Fruit fly (Drosophila melanogaster) whole organism, embryonic: ENCODE data around the gene Gmppb.
A peak's percentile ranks its signal among the peaks of the same experiment; 100 is the strongest.

Experiments
- Abd-B ChIP-seq: fragments of 200-800 bp; sonication (Bioruptor generic); optimal IDR thresholded peaks from 2 replicates; lab custom pipeline; 2018; ENCODE audit warnings: missing biosample characterization, mild to moderate bottlenecking, missing genetic modification characterization, moderate library complexity
- Atf3 ChIP-seq: fragments of 200-800 bp; sonication (Bioruptor generic); optimal IDR thresholded peaks from 3 replicates; lab custom pipeline; 2016; ENCODE audit warnings: missing biosample characterization, missing genetic modification characterization
- CG10147 ChIP-seq: fragments of 200-800 bp; sonication (Bioruptor generic); optimal IDR thresholded peaks from 2 replicates; lab custom pipeline; 2019; ENCODE audit warnings: missing biosample characterization, mild to moderate bottlenecking, missing genetic modification characterization, moderate library complexity
- CG10321 ChIP-seq: fragments of 200-800 bp; sonication (Bioruptor generic); IDR thresholded peaks from 2 replicates; pipeline ENCODE4 v1.3.6; 2022; ENCODE audit warnings: missing biosample characterization, missing genetic modification characterization
- CG10543 ChIP-seq: fragments of 200-800 bp; sonication (Bioruptor generic); optimal IDR thresholded peaks from 3 replicates; lab custom pipeline; 2017; ENCODE audit warnings: missing biosample characterization, mild to moderate bottlenecking, missing genetic modification characterization, moderate library complexity
- CG10565 ChIP-seq: fragments of 200-800 bp; sonication (Bioruptor generic); optimal IDR thresholded peaks from 3 replicates; lab custom pipeline; 2016; ENCODE audit warnings: missing biosample characterization, mild to moderate bottlenecking, missing genetic modification characterization
- CG13296 ChIP-seq: fragments of 200-800 bp; sonication (Bioruptor generic); optimal IDR thresholded peaks from 3 replicates; lab custom pipeline; 2018; ENCODE audit warnings: missing biosample characterization, mild to moderate bottlenecking, missing genetic modification characterization
- CG1832 ChIP-seq: fragments of 200-800 bp; sonication (Bioruptor generic); optimal IDR thresholded peaks from 2 replicates; lab custom pipeline; 2017; ENCODE audit warnings: missing biosample characterization, mild to moderate bottlenecking, missing genetic modification characterization, inconsistent platforms
- CG2116 ChIP-seq: fragments of 200-800 bp; sonication (Bioruptor generic); optimal IDR thresholded peaks from 3 replicates; lab custom pipeline; 2018; ENCODE audit warnings: missing biosample characterization, mild to moderate bottlenecking, missing genetic modification characterization
- CG2129 ChIP-seq: fragments of 200-800 bp; sonication (Bioruptor generic); IDR thresholded peaks from 2 replicates; pipeline ENCODE4 v1.3.6; 2022; ENCODE audit warnings: missing biosample characterization, missing genetic modification characterization; ENCODE audit not compliant: partially characterized antibody
- CG7963 ChIP-seq: fragments of 200-800 bp; sonication (Bioruptor generic); IDR thresholded peaks from 3 replicates; pipeline ENCODE4 v1.3.6; 2022; ENCODE audit warnings: missing biosample characterization, missing genetic modification characterization; ENCODE audit not compliant: partially characterized antibody
- CG9876 ChIP-seq: fragments of 200-800 bp; sonication (Bioruptor generic); optimal IDR thresholded peaks from 2 replicates; lab custom pipeline; 2016; ENCODE audit warnings: missing biosample characterization, missing genetic modification characterization
- Dbx ChIP-seq: fragments of 200-800 bp; sonication (Bioruptor generic); IDR thresholded peaks from 3 replicates; pipeline ENCODE4 v1.3.6; 2022; ENCODE audit warnings: missing biosample characterization, missing genetic modification characterization
- Doc2 ChIP-seq: fragments of 200-800 bp; sonication (Bioruptor generic); IDR thresholded peaks from 2 replicates; pipeline ENCODE4 v1.3.6; 2022; ENCODE audit warnings: missing biosample characterization, missing genetic modification characterization
- Doc3 ChIP-seq: fragments of 200-800 bp; sonication (Bioruptor generic); IDR thresholded peaks from 3 replicates; pipeline ENCODE4 v1.3.6; 2022; ENCODE audit warnings: missing biosample characterization, missing genetic modification characterization; ENCODE audit not compliant: partially characterized antibody
- Dp ChIP-seq: fragments of 200-800 bp; sonication (Bioruptor generic); optimal IDR thresholded peaks from 2 replicates; lab custom pipeline; 2018; ENCODE audit warnings: missing biosample characterization, mild to moderate bottlenecking, missing genetic modification characterization, moderate library complexity
- E2f1 ChIP-seq: fragments of 200-800 bp; sonication (Bioruptor generic); IDR thresholded peaks from 2 replicates; pipeline ENCODE4 v1.3.6; 2022; ENCODE audit warnings: missing biosample characterization, missing genetic modification characterization
- Ets97D ChIP-seq: fragments of 200-800 bp; sonication (Bioruptor generic); optimal IDR thresholded peaks from 3 replicates; lab custom pipeline; 2016; ENCODE audit warnings: missing biosample characterization, missing genetic modification characterization
- HLH3B ChIP-seq: fragments of 200-800 bp; sonication (Bioruptor generic); IDR thresholded peaks from 2 replicates; pipeline ENCODE4 v1.3.6; 2022; ENCODE audit warnings: missing biosample characterization, missing genetic modification characterization
- HLH54F ChIP-seq: fragments of 200-800 bp; sonication (Bioruptor generic); optimal IDR thresholded peaks from 3 replicates; lab custom pipeline; 2016; ENCODE audit warnings: missing biosample characterization, missing genetic modification characterization
- Hey ChIP-seq: fragments of 200-800 bp; sonication (Bioruptor generic); optimal IDR thresholded peaks from 3 replicates; lab custom pipeline; 2018; ENCODE audit warnings: missing biosample characterization, mild to moderate bottlenecking, missing genetic modification characterization
- Hmx ChIP-seq: fragments of 200-800 bp; sonication (Bioruptor generic); optimal IDR thresholded peaks from 2 replicates; lab custom pipeline; 2016; ENCODE audit warnings: missing biosample characterization, missing genetic modification characterization
- Lpt ChIP-seq: fragments of >200 bp; optimal IDR thresholded peaks from 2 replicates; lab custom pipeline; 2018; ENCODE audit warnings: missing biosample characterization, missing genetic modification characterization
- Nf-YC ChIP-seq: fragments of 200-800 bp; optimal IDR thresholded peaks from 3 replicates; lab custom pipeline; 2019; ENCODE audit warnings: missing biosample characterization, mild to moderate bottlenecking, missing genetic modification characterization, moderate library complexity
- Ptx1 ChIP-seq: fragments of 200-800 bp; sonication (Bioruptor generic); IDR thresholded peaks from 2 replicates; pipeline ENCODE4 v1.3.6; 2022; ENCODE audit warnings: missing biosample characterization, missing genetic modification characterization
- Sox102F ChIP-seq: fragments of 200-800 bp; sonication (Bioruptor generic); optimal IDR thresholded peaks from 2 replicates; lab custom pipeline; 2018; ENCODE audit warnings: missing biosample characterization, mild to moderate bottlenecking, missing genetic modification characterization, moderate library complexity
- Spps ChIP-seq: fragments of 200-800 bp; sonication (Bioruptor generic); optimal IDR thresholded peaks from 2 replicates; lab custom pipeline; 2018; ENCODE audit warnings: missing biosample characterization, mild to moderate bottlenecking, missing genetic modification characterization
- Sry-β ChIP-seq: fragments of 200-800 bp; sonication (Bioruptor generic); optimal IDR thresholded peaks from 2 replicates; lab custom pipeline; 2018; ENCODE audit warnings: missing biosample characterization, mild to moderate bottlenecking, missing genetic modification characterization, moderate library complexity
- Trl ChIP-seq, 3 experiments: fragments of >200 bp in 2 of 3; fragments of 200-800 bp in 1 of 3; sonication (Bioruptor generic) in 1 of 3; optimal IDR thresholded peaks; 2 replicates in 1 of 3; 3 replicates in 2 of 3; lab custom pipeline; 2016 to 2017; ENCODE audit warnings: missing biosample characterization in 1 of 3, missing genetic modification characterization in 1 of 3
- YL-1 ChIP-seq: fragments of 200-800 bp; sonication (Bioruptor generic); optimal IDR thresholded peaks from 3 replicates; lab custom pipeline; 2017; ENCODE audit warnings: missing biosample characterization, mild to moderate bottlenecking, missing genetic modification characterization
- ase ChIP-seq: fragments of 200-800 bp; sonication (Bioruptor generic); IDR thresholded peaks from 3 replicates; pipeline ENCODE4 v1.3.6; 2022; ENCODE audit warnings: missing biosample characterization, missing genetic modification characterization
- bab2 ChIP-seq: fragments of 200-800 bp; sonication (Bioruptor generic); optimal IDR thresholded peaks from 2 replicates; lab custom pipeline; 2016; ENCODE audit warnings: missing biosample characterization, missing genetic modification characterization
- corto ChIP-seq: fragments of 200-800 bp; sonication (Bioruptor generic); optimal IDR thresholded peaks from 2 replicates; lab custom pipeline; 2016; ENCODE audit warnings: missing biosample characterization, mild to moderate bottlenecking, missing genetic modification characterization, moderate library complexity
- crp ChIP-seq, 2 experiments: fragments of 200-800 bp; sonication (Bioruptor generic); optimal IDR thresholded peaks; 2 replicates in 1 of 2; 3 replicates in 1 of 2; lab custom pipeline; 2017; ENCODE audit warnings: missing biosample characterization in 2 of 2, missing genetic modification characterization in 2 of 2, mild to moderate bottlenecking in 1 of 2, moderate library complexity in 1 of 2
- dimm ChIP-seq: fragments of 200-800 bp; sonication (Bioruptor generic); IDR thresholded peaks from 2 replicates; pipeline ENCODE4 v1.3.6; 2022; ENCODE audit warnings: missing biosample characterization, missing genetic modification characterization
- exex ChIP-seq: fragments of 200-800 bp; sonication (Bioruptor generic); optimal IDR thresholded peaks from 4 replicates; lab custom pipeline; 2018; ENCODE audit warnings: missing biosample characterization, mild to moderate bottlenecking, missing genetic modification characterization, moderate library complexity
- gt ChIP-seq: fragments of 200-800 bp; sonication (Bioruptor generic); IDR thresholded peaks from 2 replicates; pipeline ENCODE4 v1.3.6; 2022; ENCODE audit warnings: missing biosample characterization, missing genetic modification characterization
- h ChIP-seq: fragments of >200 bp; optimal IDR thresholded peaks from 2 replicates; lab custom pipeline; 2017
- hb ChIP-seq: fragments of 200-800 bp; sonication (Bioruptor generic); IDR thresholded peaks from 3 replicates; pipeline ENCODE4 v1.3.6; 2022; ENCODE audit warnings: missing biosample characterization, missing genetic modification characterization; ENCODE audit not compliant: partially characterized antibody
- hbn ChIP-seq: fragments of 200-800 bp; sonication (Bioruptor generic); IDR thresholded peaks from 2 replicates; pipeline ENCODE4 v1.3.6; 2022; ENCODE audit warnings: missing biosample characterization, missing genetic modification characterization; ENCODE audit not compliant: partially characterized antibody
- inv ChIP-seq: fragments of 200-800 bp; sonication (Bioruptor generic); IDR thresholded peaks from 2 replicates; pipeline ENCODE4 v1.3.6; 2022; ENCODE audit warnings: missing biosample characterization, missing genetic modification characterization; ENCODE audit not compliant: partially characterized antibody
- knrl ChIP-seq: fragments of 200-800 bp; sonication (Bioruptor generic); IDR thresholded peaks from 3 replicates; pipeline ENCODE4 v1.3.6; 2022; ENCODE audit warnings: missing biosample characterization, missing genetic modification characterization; ENCODE audit not compliant: partially characterized antibody
- lmd ChIP-seq: fragments of 200-800 bp; sonication (Bioruptor generic); IDR thresholded peaks from 2 replicates; pipeline ENCODE4 v1.3.6; 2022; ENCODE audit warnings: missing biosample characterization, missing genetic modification characterization
- lov ChIP-seq, 2 experiments: fragments of 200-800 bp in 1 of 2; fragments of >200 bp in 1 of 2; sonication (Bioruptor generic) in 1 of 2; IDR thresholded peaks in 1 of 2; optimal IDR thresholded peaks in 1 of 2; 2 replicates in 1 of 2; 3 replicates in 1 of 2; pipeline versions ENCODE4 v1.3.6 to Lab custom; 2017 to 2022; ENCODE audit warnings: missing biosample characterization in 1 of 2, missing genetic modification characterization in 1 of 2
- rib ChIP-seq: fragments of 200-800 bp; sonication (Bioruptor generic); IDR thresholded peaks from 2 replicates; pipeline ENCODE4 v1.3.6; 2022; ENCODE audit warnings: missing biosample characterization, missing genetic modification characterization
- stwl ChIP-seq: fragments of 200-800 bp; sonication (Bioruptor generic); optimal IDR thresholded peaks from 3 replicates; lab custom pipeline; 2018; ENCODE audit warnings: missing biosample characterization, mild to moderate bottlenecking, missing genetic modification characterization, moderate library complexity
- tll ChIP-seq, 2 experiments: fragments of 200-800 bp in 1 of 2; fragments of >200 bp in 1 of 2; sonication (Bioruptor generic) in 1 of 2; optimal IDR thresholded peaks; 2 replicates each; lab custom pipeline; 2017 to 2019; ENCODE audit warnings: missing biosample characterization in 2 of 2, missing genetic modification characterization in 2 of 2, mild to moderate bottlenecking in 1 of 2, moderate library complexity in 1 of 2
- unpg ChIP-seq: fragments of 200-800 bp; sonication (Bioruptor generic); optimal IDR thresholded peaks from 3 replicates; lab custom pipeline; 2018; ENCODE audit warnings: missing biosample characterization, mild to moderate bottlenecking, missing genetic modification characterization, moderate library complexity
- zfh1 ChIP-seq: fragments of 200-800 bp; sonication (Bioruptor generic); IDR thresholded peaks from 3 replicates; pipeline ENCODE4 v1.3.6; 2022; ENCODE audit warnings: missing biosample characterization, missing genetic modification characterization

The Gmppb gene

DNA sequence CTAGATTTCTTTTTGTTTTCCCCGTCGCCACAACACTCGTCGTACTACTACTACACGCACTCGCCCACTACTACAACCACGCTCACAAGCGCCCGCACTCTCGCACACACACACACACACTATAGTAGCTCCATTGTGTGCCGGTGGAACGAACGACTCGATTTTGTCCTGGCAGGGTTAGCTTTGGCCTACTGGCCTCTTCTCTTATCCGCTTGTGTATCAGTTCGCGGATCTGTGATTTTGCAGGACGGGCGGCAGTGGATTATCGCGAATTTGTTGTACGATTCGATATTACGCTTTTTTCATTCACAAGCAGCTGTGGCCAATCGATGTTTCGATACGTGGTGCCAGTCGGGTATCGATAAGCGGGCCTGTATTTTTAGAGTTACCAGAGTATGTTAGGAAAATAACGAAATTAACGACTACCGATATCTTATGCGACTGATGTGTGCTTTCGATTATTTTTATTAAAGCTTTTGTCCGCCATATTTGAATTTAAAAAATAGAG lies 9.9 kb downstream of the Gmppb start, which contains the start of gene CG14657 (continued):
- TF ChIP-seq Abd-B (GFP tag; lab: Kevin White, UChicago) (no peak), CG7963 (GFP tag; lab: Robert Waterston, UW) (peak; percentile 80), Dp (GFP tag; lab: Kevin White, UChicago) (peak; percentile 94), stwl (tag; lab: Kevin White, UChicago) (peak; percentile 94), Sox102F (no peak), unpg (GFP tag; lab: Kevin White, UChicago) (no peak), CG2116 (GFP tag; lab: Kevin White, UChicago) (peak; percentile 88), HLH3B (GFP tag; lab: Robert Waterston, UW) (no peak), CG10543 (peak; percentile 21), CG10565 (GFP tag; lab: Kevin White, UChicago) (no peak), ase (GFP tag; lab: Robert Waterston, UW) (no peak), knrl (GFP tag; lab: Robert Waterston, UW) (peak; percentile 86), Doc3 (GFP tag; lab: Robert Waterston, UW) (peak; percentile 89), hbn (GFP tag; lab: Robert Waterston, UW) (peak; percentile 94), lov (optimal IDR thresholded peaks at IDR 0.05; lab: Kevin White, UChicago) (no peak), lov (GFP tag; IDR thresholded peaks at IDR 0.05; lab: Robert Waterston, UW) (no peak), rib (GFP tag; lab: Robert Waterston, UW) (no peak), CG10321 (GFP tag; lab: Robert Waterston, UW) (no peak), YL-1 (GFP tag; lab: Kevin White, UChicago) (peak; percentile 86), zfh1 (GFP tag; lab: Robert Waterston, UW) (no peak), CG9876 (GFP tag; lab: Kevin White, UChicago) (no peak), Sry-β (GFP tag; lab: Kevin White, UChicago) (no peak), CG1832 (GFP tag; lab: Kevin White, UChicago) (no peak), bab2 (GFP tag; lab: Kevin White, UChicago) (no peak), Ptx1 (GFP tag; lab: Robert Waterston, UW) (no peak), exex (tag; lab: Kevin White, UChicago) (peak; percentile 21), Doc2 (GFP tag; lab: Robert Waterston, UW) (no peak), E2f1 (GFP tag; lab: Robert Waterston, UW) (no peak), inv (GFP tag; lab: Robert Waterston, UW) (peak; percentile 87), Trl (optimal IDR thresholded peaks at IDR 0.05; lab: Kevin White, UChicago) (peak in 1 of 2 experiments; percentile 29), Trl (GFP tag; optimal IDR thresholded peaks at IDR 0.05; lab: Kevin White, UChicago) (no peak), hb (GFP tag; lab: Robert Waterston, UW) (peak; percentile 85), Hey (no peak), Atf3 (no peak), corto (GFP tag; lab: Kevin White, UChicago) (no peak), lmd (GFP tag; lab: Robert Waterston, UW) (no peak), CG13296 (no peak), dimm (GFP tag; lab: Robert Waterston, UW) (no peak), Spps (no peak), Ets97D (GFP tag; lab: Kevin White, UChicago) (peak; percentile 73), Dbx (GFP tag; lab: Robert Waterston, UW) (no peak), Hmx (no peak), tll (GFP tag; optimal IDR thresholded peaks at IDR 0.05; lab: Kevin White, UChicago) (no peak), Lpt (no peak), CG10147 (GFP tag; lab: Kevin White, UChicago) (peak; percentile 39), Nf-YC (tag; lab: Kevin White, UChicago) (peak; percentile 47), HLH54F (GFP tag; lab: Kevin White, UChicago) (peak; percentile 9), CG2129 (GFP tag; lab: Robert Waterston, UW) (peak; percentile 84), h (lab: Kevin White, UChicago) (no peak), gt (GFP tag; lab: Robert Waterston, UW) (no peak), crp (GFP tag; optimal IDR thresholded peaks at IDR 0.05; lab: Kevin White, UChicago) (peak in 1 of 2 experiments; percentile 81)
